Fruit fly (Drosophila melanogaster) whole organism, embryonic: ENCODE results near the gene Vps52.

Experiments used
- CG10321 ChIP-seq: fragments of 200-800 bp; sonication (Bioruptor generic); IDR thresholded peaks from 2 replicates; pipeline ENCODE4 v1.3.6; 2022; ENCODE audit warnings: missing biosample characterization, missing genetic modification characterization
- CG11456 ChIP-seq: fragments of 200-800 bp; sonication (Bioruptor generic); IDR thresholded peaks from 3 replicates; pipeline ENCODE4 v1.3.6; 2022; ENCODE audit warnings: missing biosample characterization, missing genetic modification characterization
- CG12236 ChIP-seq: fragments of 200-800 bp; sonication (Bioruptor generic); optimal IDR thresholded peaks from 2 replicates; lab custom pipeline; 2016; ENCODE audit warnings: missing biosample characterization, missing genetic modification characterization
- CG13123 ChIP-seq: fragments of 200-800 bp; sonication (Bioruptor generic); optimal IDR thresholded peaks from 2 replicates; lab custom pipeline; 2016; ENCODE audit warnings: missing biosample characterization, missing genetic modification characterization
- CG13424 ChIP-seq: fragments of 200-800 bp; sonication (Bioruptor generic); optimal IDR thresholded peaks from 2 replicates; lab custom pipeline; 2019; ENCODE audit warnings: missing biosample characterization, mild to moderate bottlenecking, missing genetic modification characterization, moderate library complexity
- CG13775 ChIP-seq: fragments of 200-800 bp; sonication (Bioruptor generic); optimal IDR thresholded peaks from 3 replicates; lab custom pipeline; 2017; ENCODE audit warnings: missing biosample characterization, mild to moderate bottlenecking, missing genetic modification characterization
- CG18619 ChIP-seq: fragments of 200-800 bp; sonication (Bioruptor generic); optimal IDR thresholded peaks from 3 replicates; lab custom pipeline; 2017; ENCODE audit warnings: missing biosample characterization, mild to moderate bottlenecking, missing genetic modification characterization
- CG18764 ChIP-seq: fragments of 200-800 bp; sonication (Bioruptor generic); optimal IDR thresholded peaks from 3 replicates; lab custom pipeline; 2016; ENCODE audit warnings: missing biosample characterization, missing genetic modification characterization
- CG2116 ChIP-seq: fragments of 200-800 bp; sonication (Bioruptor generic); optimal IDR thresholded peaks from 3 replicates; lab custom pipeline; 2018; ENCODE audit warnings: missing biosample characterization, mild to moderate bottlenecking, missing genetic modification characterization
- CG34376 ChIP-seq: fragments of 200-800 bp; sonication (Bioruptor generic); optimal IDR thresholded peaks from 2 replicates; lab custom pipeline; 2018; ENCODE audit warnings: missing biosample characterization, mild to moderate bottlenecking, missing genetic modification characterization
- CG7963 ChIP-seq: fragments of 200-800 bp; sonication (Bioruptor generic); IDR thresholded peaks from 3 replicates; pipeline ENCODE4 v1.3.6; 2022; ENCODE audit warnings: missing biosample characterization, missing genetic modification characterization; ENCODE audit not compliant: partially characterized antibody
- CG8290 ChIP-seq, 3 experiments: fragments of 200-800 bp; sonication (Bioruptor generic); optimal IDR thresholded peaks; 2 replicates each; lab custom pipeline; 2016 to 2019; ENCODE audit warnings: missing biosample characterization in 3 of 3, missing genetic modification characterization in 3 of 3, mild to moderate bottlenecking in 2 of 3, moderate library complexity in 1 of 3
- CTCF ChIP-seq: fragments of 200-800 bp; sonication (Bioruptor generic); optimal IDR thresholded peaks from 2 replicates; lab custom pipeline; 2017; ENCODE audit warnings: missing biosample characterization, mild to moderate bottlenecking, missing genetic modification characterization, moderate library complexity
- Dp ChIP-seq: fragments of 200-800 bp; sonication (Bioruptor generic); optimal IDR thresholded peaks from 2 replicates; lab custom pipeline; 2018; ENCODE audit warnings: missing biosample characterization, mild to moderate bottlenecking, missing genetic modification characterization, moderate library complexity
- Dref ChIP-seq: fragments of 200-800 bp; sonication (Bioruptor generic); IDR thresholded peaks from 2 replicates; pipeline ENCODE4 v1.3.6; 2022; ENCODE audit warnings: missing biosample characterization, missing genetic modification characterization
- HLH4C ChIP-seq: fragments of 200-800 bp; sonication (Bioruptor generic); IDR thresholded peaks from 3 replicates; pipeline ENCODE4 v1.3.6; 2022; ENCODE audit warnings: missing biosample characterization, missing genetic modification characterization; ENCODE audit not compliant: partially characterized antibody
- HmgZ ChIP-seq: fragments of 200-800 bp; sonication (Bioruptor generic); optimal IDR thresholded peaks from 2 replicates; lab custom pipeline; 2018; ENCODE audit warnings: missing biosample characterization, mild to moderate bottlenecking, missing genetic modification characterization
- Hsf ChIP-seq: fragments of 200-800 bp; sonication (Bioruptor generic); optimal IDR thresholded peaks from 3 replicates; lab custom pipeline; 2016; ENCODE audit warnings: missing biosample characterization, missing genetic modification characterization
- MESR4 ChIP-seq: fragments of 200-800 bp; sonication (Bioruptor generic); optimal IDR thresholded peaks from 2 replicates; lab custom pipeline; 2018; ENCODE audit warnings: missing biosample characterization, mild to moderate bottlenecking, missing genetic modification characterization, moderate library complexity
- Med ChIP-seq: fragments of 200-800 bp; sonication (Bioruptor generic); peaks from one replicate; lab custom pipeline; 2016; ENCODE audit warnings: missing biosample characterization, missing genetic modification characterization, mild to moderate bottlenecking, inconsistent platforms, moderate library complexity
- Myb ChIP-seq: fragments of 200-800 bp; sonication (Bioruptor generic); optimal IDR thresholded peaks from 2 replicates; lab custom pipeline; 2016; ENCODE audit warnings: missing biosample characterization, missing genetic modification characterization
- NfI ChIP-seq: fragments of 200-800 bp; sonication (Bioruptor generic); optimal IDR thresholded peaks from 3 replicates; lab custom pipeline; 2018; ENCODE audit warnings: missing biosample characterization, mild to moderate bottlenecking, missing genetic modification characterization, moderate library complexity
- Oli ChIP-seq: fragments of 200-800 bp; sonication (Bioruptor generic); optimal IDR thresholded peaks from 2 replicates; lab custom pipeline; 2018; ENCODE audit warnings: missing biosample characterization, mild to moderate bottlenecking, missing genetic modification characterization, moderate library complexity
- Pdp1 ChIP-seq, 2 experiments: fragments of 200-800 bp; sonication (Bioruptor generic); optimal IDR thresholded peaks; 3 replicates each; lab custom pipeline; 2016; ENCODE audit warnings: missing biosample characterization in 2 of 2, missing genetic modification characterization in 2 of 2, mild to moderate bottlenecking in 1 of 2, moderate library complexity in 1 of 2
- Ptx1 ChIP-seq: fragments of 200-800 bp; sonication (Bioruptor generic); IDR thresholded peaks from 2 replicates; pipeline ENCODE4 v1.3.6; 2022; ENCODE audit warnings: missing biosample characterization, missing genetic modification characterization
- Rx ChIP-seq: fragments of 200-800 bp; sonication (Bioruptor generic); IDR thresholded peaks from 2 replicates; pipeline ENCODE4 v1.3.6; 2022; ENCODE audit warnings: missing biosample characterization, missing genetic modification characterization
- Sry-β ChIP-seq: fragments of 200-800 bp; sonication (Bioruptor generic); optimal IDR thresholded peaks from 2 replicates; lab custom pipeline; 2018; ENCODE audit warnings: missing biosample characterization, mild to moderate bottlenecking, missing genetic modification characterization, moderate library complexity
- Sry-δ ChIP-seq: fragments of 200-800 bp; sonication (Bioruptor generic); optimal IDR thresholded peaks from 2 replicates; lab custom pipeline; 2016; ENCODE audit warnings: missing biosample characterization, missing genetic modification characterization
- ato ChIP-seq: fragments of 200-800 bp; sonication (Bioruptor generic); IDR thresholded peaks from 2 replicates; pipeline ENCODE4 v1.3.6; 2022; ENCODE audit warnings: missing biosample characterization, missing genetic modification characterization; ENCODE audit not compliant: partially characterized antibody
- bcd ChIP-seq: fragments of 200-800 bp; sonication (Bioruptor generic); optimal IDR thresholded peaks from 2 replicates; lab custom pipeline; 2017; ENCODE audit warnings: missing biosample characterization, mild to moderate bottlenecking, missing genetic modification characterization
- chinmo ChIP-seq: fragments of 200-800 bp; sonication (Bioruptor generic); IDR thresholded peaks from 4 replicates; pipeline ENCODE4 v1.3.6; 2022; ENCODE audit warnings: missing biosample characterization, missing genetic modification characterization; ENCODE audit not compliant: partially characterized antibody
- ci ChIP-seq: fragments of 200-800 bp; sonication (Bioruptor generic); IDR thresholded peaks from 3 replicates; pipeline ENCODE4 v1.3.6; 2022; ENCODE audit warnings: missing biosample characterization, missing genetic modification characterization
- crol ChIP-seq: fragments of 200-800 bp; sonication (Bioruptor generic); IDR thresholded peaks from 2 replicates; pipeline ENCODE4 v1.3.6; 2022; ENCODE audit warnings: missing biosample characterization, missing genetic modification characterization
- crp ChIP-seq, 2 experiments: fragments of 200-800 bp; sonication (Bioruptor generic); optimal IDR thresholded peaks; 2 replicates in 1 of 2; 3 replicates in 1 of 2; lab custom pipeline; 2017; ENCODE audit warnings: missing biosample characterization in 2 of 2, missing genetic modification characterization in 2 of 2, mild to moderate bottlenecking in 1 of 2, moderate library complexity in 1 of 2
- dimm ChIP-seq: fragments of 200-800 bp; sonication (Bioruptor generic); IDR thresholded peaks from 2 replicates; pipeline ENCODE4 v1.3.6; 2022; ENCODE audit warnings: missing biosample characterization, missing genetic modification characterization
- exex ChIP-seq: fragments of 200-800 bp; sonication (Bioruptor generic); optimal IDR thresholded peaks from 4 replicates; lab custom pipeline; 2018; ENCODE audit warnings: missing biosample characterization, mild to moderate bottlenecking, missing genetic modification characterization, moderate library complexity
- gce ChIP-seq: fragments of 200-800 bp; sonication (Bioruptor generic); IDR thresholded peaks from 3 replicates; pipeline ENCODE4 v1.3.6; 2022; ENCODE audit warnings: missing biosample characterization, missing genetic modification characterization
- her ChIP-seq: fragments of 200-800 bp; sonication (Bioruptor generic); optimal IDR thresholded peaks from 2 replicates; lab custom pipeline; 2016; ENCODE audit warnings: missing biosample characterization, missing genetic modification characterization
- knrl ChIP-seq: fragments of 200-800 bp; sonication (Bioruptor generic); IDR thresholded peaks from 3 replicates; pipeline ENCODE4 v1.3.6; 2022; ENCODE audit warnings: missing biosample characterization, missing genetic modification characterization; ENCODE audit not compliant: partially characterized antibody
- nmo ChIP-seq: fragments of 200-800 bp; sonication (Bioruptor generic); optimal IDR thresholded peaks from 2 replicates; lab custom pipeline; 2018; ENCODE audit warnings: missing biosample characterization, mild to moderate bottlenecking, missing genetic modification characterization, moderate library complexity
- psq ChIP-seq: fragments of 200-800 bp; sonication (Bioruptor generic); optimal IDR thresholded peaks from 2 replicates; lab custom pipeline; 2017; ENCODE audit warnings: missing biosample characterization, missing genetic modification characterization
- pzg ChIP-seq: fragments of 200-800 bp; sonication (Bioruptor generic); optimal IDR thresholded peaks from 3 replicates; lab custom pipeline; 2018; ENCODE audit warnings: missing biosample characterization, mild to moderate bottlenecking, missing genetic modification characterization, moderate library complexity
- seq ChIP-seq: fragments of 200-800 bp; sonication (Bioruptor generic); IDR thresholded peaks from 2 replicates; pipeline ENCODE4 v1.3.6; 2022; ENCODE audit warnings: missing biosample characterization, missing genetic modification characterization
- sob ChIP-seq: fragments of 200-800 bp; sonication (Bioruptor generic); IDR thresholded peaks from 2 replicates; pipeline ENCODE4 v1.3.6; 2022; ENCODE audit warnings: missing biosample characterization, missing genetic modification characterization
- sr ChIP-seq: fragments of 200-800 bp; sonication (Bioruptor generic); IDR thresholded peaks from 3 replicates; pipeline ENCODE4 v1.3.6; 2022; ENCODE audit warnings: missing biosample characterization, missing genetic modification characterization
- trem ChIP-seq: fragments of 200-800 bp; optimal IDR thresholded peaks from 3 replicates; lab custom pipeline; 2019; ENCODE audit warnings: missing biosample characterization, mild to moderate bottlenecking, missing genetic modification characterization, moderate library complexity
- unc-4 ChIP-seq: fragments of 200-800 bp; sonication (Bioruptor generic); IDR thresholded peaks from 2 replicates; pipeline ENCODE4 v1.3.6; 2022; ENCODE audit warnings: missing biosample characterization, missing genetic modification characterization; ENCODE audit not compliant: partially characterized antibody
- vnd ChIP-seq: fragments of 200-800 bp; sonication (Bioruptor generic); IDR thresholded peaks from 3 replicates; pipeline ENCODE4 v1.3.6; 2022; ENCODE audit warnings: missing biosample characterization, missing genetic modification characterization; ENCODE audit not compliant: partially characterized antibody
- zfh1 ChIP-seq: fragments of 200-800 bp; sonication (Bioruptor generic); IDR thresholded peaks from 3 replicates; pipeline ENCODE4 v1.3.6; 2022; ENCODE audit warnings: missing biosample characterization, missing genetic modification characterization

The Vps52 gene

dm6 chr2L:5526738-5527137, 3.0 kb upstream of the Vps52 start, which contains the start of gene Cox11 (continued):
- TF ChIP-seq Dp (GFP tag; lab: Kevin White, UChicago) (peak; percentile 71), zfh1 (no peak), Oli (tag; lab: Kevin White, UChicago) (no peak), CTCF (GFP tag; lab: Kevin White, UChicago) (no peak), crp (GFP tag; optimal IDR thresholded peaks at IDR 0.05; lab: Kevin White, UChicago) (peak in 1 of 2 experiments; percentile 88), pzg (GFP tag; lab: Kevin White, UChicago) (peak; percentile 35), CG13424 (tag; lab: Kevin White, UChicago) (no peak), CG11456 (GFP tag; lab: Robert Waterston, UW) (no peak), CG18619 (no peak), CG18764 (GFP tag; lab: Kevin White, UChicago) (no peak), CG10321 (GFP tag; lab: Robert Waterston, UW) (no peak), CG13775 (no peak), nmo (GFP tag; lab: Kevin White, UChicago) (no peak)
- TF ChIP-seq, all 482 proteins: peak for 36

dm6 chr2L:5525723-5526122, 2.0 kb upstream of the Vps52 start, which contains the start of gene Cap-D3:
TSS of gene Cap-D3 (plus strand) at chr2L:5525905.
- TF ChIP-seq CG2116 (GFP tag; lab: Kevin White, UChicago), result peak; percentile 45
- no peak for TF ChIP-seq her (GFP tag; lab: Kevin White, UChicago)
- TF ChIP-seq Med, result peak; percentile 54
- TF ChIP-seq unc-4 (GFP tag; lab: Robert Waterston, UW), result peak; percentile 36
- peak; percentile 28; the same call in 1 of the 3 replicates for TF ChIP-seq ci (GFP tag; lab: Robert Waterston, UW)
- no peak for TF ChIP-seq seq (GFP tag; lab: Robert Waterston, UW)
- TF ChIP-seq exex (tag; lab: Kevin White, UChicago), result no peak
- TF ChIP-seq CG34376 (GFP tag; lab: Kevin White, UChicago), result no peak
- no peak for TF ChIP-seq dimm
- no peak for TF ChIP-seq Rx (GFP tag; lab: Robert Waterston, UW)
- TF ChIP-seq bcd, result no peak
- peak; percentile 61; the same call in 2 of the 3 replicates for TF ChIP-seq vnd (GFP tag; lab: Robert Waterston, UW)
- peak; percentile 27 for TF ChIP-seq MESR4 (GFP tag; lab: Kevin White, UChicago)
- peak; percentile 62; the same call in 1 of the 3 replicates for TF ChIP-seq CG7963 (GFP tag; lab: Robert Waterston, UW)
- TF ChIP-seq sr (GFP tag; lab: Robert Waterston, UW), result no peak
- TF ChIP-seq NfI (GFP tag; lab: Kevin White, UChicago), result no peak
- peak in 1 of 2 experiments; percentile 62 for TF ChIP-seq Pdp1 (GFP tag; optimal IDR thresholded peaks at IDR 0.05; lab: Kevin White, UChicago)
- no peak for TF ChIP-seq gce
- no peak for TF ChIP-seq Hsf (GFP tag; lab: Kevin White, UChicago)
- TF ChIP-seq CG12236, result no peak
- TF ChIP-seq Dref (GFP tag; lab: Robert Waterston, UW), result peak; percentile 71
- no peak for TF ChIP-seq trem (tag; lab: Kevin White, UChicago)
- peak; percentile 68; the same call in 1 of the 2 replicates for TF ChIP-seq ato
- no peak for TF ChIP-seq psq (GFP tag; lab: Kevin White, UChicago)
- TF ChIP-seq Ptx1 (GFP tag; lab: Robert Waterston, UW), result no peak
- peak; percentile 85 for TF ChIP-seq HLH4C (GFP tag; lab: Robert Waterston, UW)
- TF ChIP-seq crp (GFP tag; optimal IDR thresholded peaks at IDR 0.05; lab: Kevin White, UChicago), result peak in 1 of 2 experiments; percentile 88
- peak; percentile 78 for TF ChIP-seq Myb (GFP tag; lab: Kevin White, UChicago)
- peak; percentile 28; the same call in 1 of the 3 replicates for TF ChIP-seq knrl (GFP tag; lab: Robert Waterston, UW)
- TF ChIP-seq Sry-δ, result peak; percentile 25
- TF ChIP-seq CTCF (GFP tag; lab: Kevin White, UChicago), result no peak
- no peak for TF ChIP-seq crol
- TF ChIP-seq Sry-β (GFP tag; lab: Kevin White, UChicago), result no peak
- no peak for TF ChIP-seq sob (GFP tag; lab: Robert Waterston, UW)
- TF ChIP-seq CG13123 (GFP tag; lab: Kevin White, UChicago), result no peak
- TF ChIP-seq CG8290 (GFP tag; optimal IDR thresholded peaks at IDR 0.05; lab: Kevin White, UChicago), result no peak
- no peak for TF ChIP-seq CG8290 (tag; optimal IDR thresholded peaks at IDR 0.05; lab: Kevin White, UChicago)
- peak; percentile 71; the same call in 1 of the 4 replicates for TF ChIP-seq chinmo
- no peak for TF ChIP-seq HmgZ
